Worm (Caenorhabditis elegans): ENCODE measurements around the gene T10H4.4.
"Not testable (repeated sequence)": the region's sequence is repeated elsewhere in the genome, so short reads cannot be mapped to it uniquely, and the experiment has no call there.

The T10H4.4 gene

DNA sequence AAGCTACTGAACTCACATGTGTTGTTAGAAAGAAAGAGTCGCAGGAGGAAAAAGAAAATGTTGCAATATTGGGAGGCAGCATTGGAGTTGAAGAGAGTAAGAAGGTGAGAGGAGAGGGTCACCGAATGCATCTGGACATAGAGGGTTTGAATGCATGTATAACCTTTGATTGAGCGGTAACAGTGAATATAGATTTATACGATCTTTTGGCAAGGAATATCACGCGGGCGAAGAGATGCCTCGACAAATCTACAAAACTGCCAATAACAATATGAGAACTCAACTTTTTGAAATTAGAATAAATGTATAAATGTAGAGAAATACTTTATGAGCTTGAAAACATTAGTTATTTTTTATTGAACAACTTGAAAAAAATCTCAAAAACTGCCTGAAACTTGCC is 9.8 kb downstream of the T10H4.4 start, which contains the start of gene M01B2.10:
Gene M01B2.10, minus strand, starts transcription at position 101 of the 400 bp plus-strand sequence.
- not testable (repeated sequence) for TF ChIP-seq ceh-32 (tag; optimal IDR thresholded peaks at IDR 0.05; ENCODE audit: poor library complexity); spr-1 (tag; optimal IDR thresholded peaks at IDR 0.05); vab-7 (GFP tag; IDR thresholded peaks at IDR 0.05)

DNA sequence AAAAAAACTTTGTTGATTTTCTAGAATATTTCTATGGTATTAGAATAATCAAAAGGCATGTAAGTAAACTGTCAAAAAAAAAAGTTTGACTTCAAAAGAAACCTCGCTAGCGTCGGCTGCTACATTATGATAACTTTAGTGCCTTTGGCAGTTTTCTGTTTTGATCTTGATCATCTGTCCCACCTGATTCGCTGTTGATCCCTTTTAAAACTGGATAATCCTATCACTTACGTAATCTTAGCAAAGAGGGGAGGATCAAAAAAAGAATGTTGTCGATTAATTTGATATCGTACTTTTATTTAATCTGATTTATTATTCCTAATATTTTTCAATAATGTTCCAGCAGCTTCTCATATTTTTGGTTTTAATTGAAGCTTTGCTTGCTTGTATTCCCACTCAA is 12.3 kb downstream of the T10H4.4 start, which contains the start of gene M01B2.8:
Gene M01B2.8, plus strand, starts transcription at position 301 of the 400 bp plus-strand sequence.
- TF ChIP-seq ces-1 (GFP tag; optimal IDR thresholded peaks at IDR 0.05) (no peak), F49E8.2 (tag; optimal IDR thresholded peaks at IDR 0.05; ENCODE audit: borderline replicate concordance) (no peak), egl-43 (GFP tag; IDR thresholded peaks at IDR 0.05) (no peak), rbr-2 (tag; optimal IDR thresholded peaks at IDR 0.05) (no peak), ceh-32 (tag; optimal IDR thresholded peaks at IDR 0.05; ENCODE audit: poor library complexity) (no peak), F10B5.3 (tag; optimal IDR thresholded peaks at IDR 0.05) (no peak)

DNA sequence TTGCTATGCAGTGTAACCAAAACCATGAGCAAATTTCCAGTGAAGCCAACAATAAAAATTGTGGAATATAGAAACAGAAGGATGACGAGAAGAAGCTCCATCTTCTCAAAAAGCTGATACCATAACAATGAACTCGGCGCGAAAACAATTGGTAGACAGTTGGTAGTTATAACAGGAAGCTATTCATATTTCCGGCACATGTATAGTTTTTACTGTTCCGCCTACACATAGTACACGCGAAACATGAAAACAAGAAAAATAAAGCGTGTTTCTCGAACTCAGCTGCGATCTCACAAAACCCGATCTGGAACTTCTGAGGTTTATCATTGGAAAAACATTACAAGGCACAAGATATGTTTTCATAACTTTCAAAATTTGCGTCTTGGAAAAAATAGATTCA is 13.1 kb downstream of the T10H4.4 start, which contains the start of gene srsx-37:
Gene srsx-37, minus strand, starts transcription at position 101 of the 400 bp plus-strand sequence.
- TF ChIP-seq F49E8.2 (tag; optimal IDR thresholded peaks at IDR 0.05; ENCODE audit: borderline replicate concordance) (no peak), nhr-6 (tag; optimal IDR thresholded peaks at IDR 0.05) (no peak), lin-15B (tag; optimal IDR thresholded peaks at IDR 0.05) (no peak), vab-7 (GFP tag; IDR thresholded peaks at IDR 0.05) (no peak), mdl-1 (tag; optimal IDR thresholded peaks at IDR 0.05) (no peak), ZK546.5 (tag; optimal IDR thresholded peaks at IDR 0.05) (no peak), skn-1 (tag; optimal IDR thresholded peaks at IDR 0.05) (no peak)

DNA sequence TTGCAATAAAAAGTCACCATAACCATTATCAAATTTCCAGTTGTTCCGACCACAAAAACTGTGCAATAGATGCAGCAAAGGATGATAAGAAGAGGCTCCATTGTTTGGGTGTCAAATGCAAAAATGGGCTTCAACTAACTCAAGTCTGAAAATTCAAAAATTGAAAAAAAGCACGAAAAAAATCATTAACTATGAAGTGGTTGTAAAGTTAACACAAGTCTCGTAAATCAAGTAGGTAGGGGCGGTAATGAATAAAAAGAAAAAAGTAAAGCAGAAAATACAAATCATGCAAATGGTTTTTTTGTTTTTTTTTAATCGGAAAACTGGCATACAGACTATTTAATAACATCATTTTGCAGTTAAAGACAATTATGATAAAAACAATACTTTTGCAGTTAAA is 15.5 kb downstream of the T10H4.4 start, which contains the start of gene srsx-39:
Gene srsx-39, minus strand, starts transcription at position 101 of the 400 bp plus-strand sequence.
- not testable (repeated sequence) for TF ChIP-seq duxl-1 (tag; optimal IDR thresholded peaks at IDR 0.05; ENCODE audit: poor library complexity); tra-1 (GFP tag; IDR thresholded peaks at IDR 0.05); zip-2 (tag; optimal IDR thresholded peaks at IDR 0.05)

DNA sequence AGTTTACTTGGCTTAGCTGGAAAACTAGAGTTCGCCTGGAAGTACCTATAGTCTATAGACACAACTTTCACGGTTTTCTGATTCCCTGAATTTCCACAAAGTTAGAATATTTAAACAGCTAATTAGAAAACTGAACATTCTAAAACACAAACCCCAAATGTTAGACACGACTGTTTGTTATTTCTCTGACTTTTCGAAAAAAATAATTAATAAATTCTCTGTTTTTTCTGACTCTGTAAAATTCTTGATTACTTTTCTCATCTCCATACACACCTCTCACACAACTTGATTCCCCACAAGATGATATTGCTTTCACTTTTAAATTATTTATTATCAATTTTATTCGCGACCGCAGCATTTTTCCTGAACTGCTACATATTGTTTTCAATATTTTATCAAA is 18.6 kb downstream of the T10H4.4 start, which contains the start of gene srbc-75:
Gene srbc-75, plus strand, starts transcription at position 301 of the 400 bp plus-strand sequence.
- TF ChIP-seq aha-1 (tag) (peak; percentile 54), ztf-11 (tag; optimal IDR thresholded peaks at IDR 0.05) (no peak)

DNA sequence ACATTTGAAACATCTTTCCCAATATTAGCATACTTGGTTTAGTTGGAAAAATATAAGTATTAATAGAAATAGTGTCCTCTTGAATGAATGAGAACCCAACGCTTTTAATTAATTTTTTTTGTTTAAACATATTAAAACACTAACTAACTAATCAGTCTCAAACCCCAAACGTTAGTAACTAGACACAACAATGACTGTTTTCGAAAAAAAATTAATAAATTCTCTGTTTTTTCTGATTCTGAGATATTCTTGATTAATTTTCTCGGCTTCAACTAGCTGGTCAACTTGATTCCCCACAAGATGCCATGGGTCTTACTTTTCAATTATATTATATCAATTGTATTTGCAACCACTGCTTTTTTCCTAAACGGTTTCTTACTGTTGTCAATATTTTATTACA is 20.1 kb downstream of the T10H4.4 start, which contains the start of gene srbc-76:
Gene srbc-76, plus strand, starts transcription at position 301 of the 400 bp plus-strand sequence.
- no peak for TF ChIP-seq unc-39 (tag; optimal IDR thresholded peaks at IDR 0.05)
- no peak for TF ChIP-seq mes-2 (tag; optimal IDR thresholded peaks at IDR 0.05; ENCODE audit: poor library complexity, severe bottlenecking)
- no peak for TF ChIP-seq dmd-9 (GFP tag; IDR thresholded peaks at IDR 0.05)
- no peak for TF ChIP-seq nhr-77 (tag; optimal IDR thresholded peaks at IDR 0.05)

DNA sequence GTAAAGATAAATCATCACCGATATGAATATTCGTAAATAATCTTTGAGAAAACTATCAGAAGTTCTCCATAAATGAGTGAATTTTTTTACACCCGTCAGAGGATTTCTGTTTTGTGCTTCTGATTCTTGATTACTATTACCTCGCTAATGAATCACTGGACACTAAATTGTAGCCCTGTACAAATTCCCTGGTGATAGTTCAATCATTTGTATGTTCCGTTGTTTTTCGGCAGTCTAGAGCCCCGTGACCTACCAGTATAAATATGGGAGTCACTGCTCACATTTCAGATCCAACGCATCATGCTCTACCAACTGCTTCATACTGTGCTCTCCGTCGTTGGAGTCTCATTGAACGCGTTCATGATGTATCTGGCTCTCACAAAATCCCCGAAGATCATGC is 21.9 kb downstream of the T10H4.4 start, which contains the start of gene srd-28:
Gene srd-28, plus strand, starts transcription at position 301 of the 400 bp plus-strand sequence.
- TF ChIP-seq unc-130 (GFP tag; optimal IDR thresholded peaks at IDR 0.05); ceh-32 (tag; optimal IDR thresholded peaks at IDR 0.05; ENCODE audit: poor library complexity); php-3 (GFP tag; IDR thresholded peaks at IDR 0.05): not testable (repeated sequence)

DNA sequence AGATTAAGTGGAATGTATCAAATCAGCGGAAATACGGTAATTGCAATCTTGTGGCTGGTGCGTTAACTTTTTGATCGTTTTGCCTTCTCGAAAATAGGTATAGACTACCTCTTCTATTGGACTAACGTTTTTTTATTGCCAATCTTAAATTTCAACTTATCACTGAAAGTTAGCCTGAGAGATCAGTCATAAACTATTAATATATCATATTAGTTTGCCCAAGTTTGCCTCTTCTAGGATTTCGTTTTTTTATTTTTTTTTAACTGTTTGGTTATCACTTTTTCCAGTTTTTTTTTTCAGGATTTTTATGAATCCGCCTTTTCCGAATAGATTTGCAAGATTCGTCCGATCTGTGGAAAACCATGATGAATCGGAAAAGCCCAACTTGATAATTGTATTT is 27.7 kb downstream of the T10H4.4 start, which contains the start of gene kin-30:
Gene kin-30, plus strand, starts transcription at position 301 of the 400 bp plus-strand sequence.
- TF ChIP-seq ZK546.5 (tag; optimal IDR thresholded peaks at IDR 0.05) (no peak), madf-9 (GFP tag; conservative IDR thresholded peaks at IDR 0.05) (no peak), nhr-42 (GFP tag; IDR thresholded peaks at IDR 0.05) (no peak), ceh-44 (GFP tag; IDR thresholded peaks at IDR 0.05) (no peak)
